Worm (Caenorhabditis elegans): ENCODE measurements around the gene math-22.

DNA sequence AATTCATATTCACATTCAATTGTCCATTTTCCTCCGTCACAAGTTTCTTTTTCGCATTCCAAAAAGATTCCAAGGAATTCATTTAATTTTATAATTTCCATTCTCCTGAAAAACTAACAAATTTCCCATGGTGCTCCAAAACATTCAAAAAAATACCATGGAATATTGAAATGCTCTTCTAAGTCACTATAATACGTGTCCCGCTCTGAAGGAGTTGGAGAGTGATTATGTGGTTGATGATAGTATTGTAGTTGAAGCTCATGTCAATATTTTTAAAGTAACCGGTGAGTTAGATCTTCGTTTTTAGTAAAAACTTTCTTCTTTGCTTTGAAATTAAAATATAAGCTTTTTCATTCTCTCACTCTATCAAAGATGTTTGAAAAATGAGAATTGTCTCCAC is 14.5 kb upstream of the math-22 start, which contains the start of gene math-9:
- no peak for TF ChIP-seq ztf-4 (tag; optimal IDR thresholded peaks at IDR 0.05)
- no peak for TF ChIP-seq fos-1 (tag; optimal IDR thresholded peaks at IDR 0.05)
- TF ChIP-seq egl-27 (tag; optimal IDR thresholded peaks at IDR 0.05): no peak
- TF ChIP-seq skn-1 (tag; optimal IDR thresholded peaks at IDR 0.05): no peak
